Fruit fly (Drosophila melanogaster): ENCODE data around the gene mbo.

mbo gene

DNA sequence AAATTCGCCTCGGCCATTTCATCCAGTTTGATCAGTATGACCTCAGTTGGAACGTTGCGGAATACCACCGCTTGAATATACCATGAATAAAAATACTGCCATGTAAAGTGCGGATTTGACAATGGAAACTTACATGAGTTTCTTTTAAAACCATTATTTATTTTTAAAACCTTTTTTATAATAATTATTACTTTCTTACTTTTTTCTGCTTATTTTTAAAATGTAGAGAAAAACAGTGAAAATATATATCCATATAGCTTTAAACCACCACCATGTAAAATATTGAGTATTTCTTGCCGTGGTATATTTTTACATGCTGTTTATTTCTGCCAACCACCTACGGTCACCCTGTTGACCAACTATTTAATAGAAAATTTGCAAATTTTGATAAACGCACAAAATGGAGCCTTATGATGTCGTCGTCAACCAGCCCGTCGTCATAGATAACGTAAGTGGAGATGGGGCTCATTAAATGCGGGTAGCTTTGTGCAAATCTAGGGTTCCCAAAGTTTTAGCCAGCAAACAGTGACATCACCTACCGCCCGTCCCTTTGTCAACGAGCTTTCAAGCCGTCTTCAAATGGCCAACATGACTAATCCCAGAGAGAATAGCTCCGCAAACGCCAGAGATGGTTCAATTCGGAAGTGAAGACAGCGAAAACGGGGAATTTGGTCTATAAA, 12.7 kb upstream of the mbo start, which contains the start of gene Arp1 (continued):
- TF ChIP-seq onecut (GFP tag; IDR thresholded peaks at IDR 0.05) (no peak), pan (optimal IDR thresholded peaks at IDR 0.05) (no peak), pan (GFP tag; optimal IDR thresholded peaks at IDR 0.05 in 1 of 2, IDR thresholded peaks at IDR 0.05 in 1 of 2) (no peak), dm (GFP tag; optimal IDR thresholded peaks at IDR 0.05) (no peak), CoRest (tag; optimal IDR thresholded peaks at IDR 0.05) (peak; percentile 14), wor (GFP tag; IDR thresholded peaks at IDR 0.05) (no peak), ato (GFP tag; IDR thresholded peaks at IDR 0.05; ENCODE audit: partially characterized antibody) (no peak), CG10462 (GFP tag; optimal IDR thresholded peaks at IDR 0.05) (no peak), tio (GFP tag; optimal IDR thresholded peaks at IDR 0.05) (no peak), YL-1 (GFP tag; optimal IDR thresholded peaks at IDR 0.05) (peak; percentile 57), p53 (GFP tag; optimal IDR thresholded peaks at IDR 0.05) (no peak), org-1 (GFP tag; optimal IDR thresholded peaks at IDR 0.05) (no peak), MESR4 (GFP tag; optimal IDR thresholded peaks at IDR 0.05) (peak; percentile 89), eve (GFP tag; optimal IDR thresholded peaks at IDR 0.05) (no peak), Stat92E (GFP tag; optimal IDR thresholded peaks at IDR 0.05) (no peak), unc-4 (GFP tag; IDR thresholded peaks at IDR 0.05; ENCODE audit: partially characterized antibody) (0 out of 2 replicates have a peak, but pooled peaks have one; percentile 19), repo (GFP tag; optimal IDR thresholded peaks at IDR 0.05) (no peak), dan (GFP tag; IDR thresholded peaks at IDR 0.05) (no peak), D19B (GFP tag; optimal IDR thresholded peaks at IDR 0.05) (no peak), B-H2 (GFP tag; optimal IDR thresholded peaks at IDR 0.05) (no peak), Ptx1 (GFP tag; IDR thresholded peaks at IDR 0.05) (no peak), HmgZ (tag; optimal IDR thresholded peaks at IDR 0.05) (no peak), Eip74EF (GFP tag; optimal IDR thresholded peaks at IDR 0.05) (no peak), trem (tag; optimal IDR thresholded peaks at IDR 0.05) (peak; percentile 50), Dek (tag; optimal IDR thresholded peaks at IDR 0.05) (peak; percentile 33), CG12071 (GFP tag; optimal IDR thresholded peaks at IDR 0.05) (no peak), CG4617 (GFP tag; optimal IDR thresholded peaks at IDR 0.05; ENCODE audit: borderline replicate concordance) (peak; percentile 83), MBD-R2 (GFP tag; IDR thresholded peaks at IDR 0.05) (peak; percentile 40; the same call in 1 of the 2 replicates), luna (GFP tag; optimal IDR thresholded peaks at IDR 0.05) (no peak), gsb (GFP tag; IDR thresholded peaks at IDR 0.05) (no peak), Ada2b (GFP tag; IDR thresholded peaks at IDR 0.05) (no peak), CG8388 (GFP tag; optimal IDR thresholded peaks at IDR 0.05) (no peak), hbn (GFP tag; IDR thresholded peaks at IDR 0.05; ENCODE audit: partially characterized antibody) (no peak), zf30C (GFP tag; optimal IDR thresholded peaks at IDR 0.05) (no peak), CG17912 (GFP tag; optimal IDR thresholded peaks at IDR 0.05) (no peak), CG9797 (GFP tag; optimal IDR thresholded peaks at IDR 0.05) (peak; percentile 78), CG30020 (tag; optimal IDR thresholded peaks at IDR 0.05) (peak; percentile 28), phol (tag; optimal IDR thresholded peaks at IDR 0.05) (peak; percentile 44), CHES-1-like (GFP tag; optimal IDR thresholded peaks at IDR 0.05) (no peak), CG34376 (GFP tag; optimal IDR thresholded peaks at IDR 0.05) (no peak), oc (tag; optimal IDR thresholded peaks at IDR 0.05) (no peak), BEAF-32 (GFP tag; optimal IDR thresholded peaks at IDR 0.05) (peak; percentile 35), Fer1 (GFP tag; optimal IDR thresholded peaks at IDR 0.05) (no peak), so (GFP tag; IDR thresholded peaks at IDR 0.05) (no peak), knrl (GFP tag; IDR thresholded peaks at IDR 0.05; ENCODE audit: partially characterized antibody) (peak; percentile 49; the same call in 1 of the 3 replicates), Abd-B (GFP tag; optimal IDR thresholded peaks at IDR 0.05) (peak; percentile 34), Dp (GFP tag; optimal IDR thresholded peaks at IDR 0.05) (peak; percentile 30), E2f2 (GFP tag; IDR thresholded peaks at IDR 0.05) (no peak), CG12104 (GFP tag; optimal IDR thresholded peaks at IDR 0.05) (no peak)
